Worm (Caenorhabditis elegans) whole organism, L1 larva: ENCODE measurements around the gene rpy-1.

Experiments used
- C16A3.4 ChIP-seq: fragments of 150-350 bp; optimal IDR thresholded peaks from 2 replicates; lab custom pipeline; 2014; ENCODE audit warnings: missing biosample characterization, missing genetic modification characterization
- F16B12.6 ChIP-seq: fragments of 150-350 bp; optimal IDR thresholded peaks from 2 replicates; lab custom pipeline; 2014; ENCODE audit warnings: missing biosample characterization, missing genetic modification characterization
- aha-1 ChIP-seq: fragments of 150-350 bp; optimal IDR thresholded peaks from 2 replicates; lab custom pipeline; 2014; ENCODE audit warnings: missing biosample characterization, missing genetic modification characterization
- alr-1 ChIP-seq: fragments of 200-800 bp; sonication (Bioruptor generic); optimal IDR thresholded peaks from 2 replicates; lab custom pipeline; 2018; ENCODE audit warnings: borderline replicate concordance, mild to moderate bottlenecking, missing genetic modification characterization, missing compliant biosample characterization
- ama-1 ChIP-seq: fragments of 150-350 bp; optimal IDR thresholded peaks from 2 replicates; lab custom pipeline; 2014
- blmp-1 ChIP-seq: fragments of 150-350 bp; optimal IDR thresholded peaks from 2 replicates; lab custom pipeline; 2014; ENCODE audit warnings: missing biosample characterization, missing genetic modification characterization
- ceh-63 ChIP-seq: fragments of 200-800 bp; sonication (Bioruptor generic); optimal IDR thresholded peaks from 2 replicates; lab custom pipeline; 2018; ENCODE audit warnings: mild to moderate bottlenecking, missing genetic modification characterization, missing compliant biosample characterization
- ceh-8 ChIP-seq: fragments of 200-800 bp; sonication (Bioruptor generic); optimal IDR thresholded peaks from 2 replicates; lab custom pipeline; 2018; ENCODE audit warnings: mild to moderate bottlenecking, missing genetic modification characterization, moderate library complexity, missing compliant biosample characterization
- ceh-82 ChIP-seq, 3 experiments: fragments of 150-350 bp in 1 of 3; sonication (generic microtip) in 2 of 3; optimal IDR thresholded peaks; 2 replicates each; lab custom pipeline; 2014 to 2017; ENCODE audit warnings: missing biosample characterization in 3 of 3, missing genetic modification characterization in 3 of 3
- ceh-88 ChIP-seq: fragments of 200-800 bp; sonication (Bioruptor generic); IDR thresholded peaks from 2 replicates; pipeline ENCODE4 v1.3.6; 2022; ENCODE audit warnings: missing genetic modification characterization, missing compliant biosample characterization
- ceh-90 ChIP-seq: sonication (generic microtip); optimal IDR thresholded peaks from 2 replicates; lab custom pipeline; 2016; ENCODE audit warnings: missing genetic modification characterization, missing compliant biosample characterization
- ces-1 ChIP-seq: fragments of 150-350 bp; optimal IDR thresholded peaks from 2 replicates; lab custom pipeline; 2014; ENCODE audit warnings: missing biosample characterization, missing genetic modification reagents, missing genetic modification characterization
- dpl-1 ChIP-seq, 3 experiments: fragments of 150-350 bp in 2 of 3; sonication (generic microtip) in 1 of 3; optimal IDR thresholded peaks; 2 replicates each; lab custom pipeline; 2014 to 2017; ENCODE audit warnings: missing biosample characterization in 3 of 3, missing genetic modification characterization in 3 of 3, missing genetic modification reagents in 3 of 3
- dsc-1 ChIP-seq: sonication (generic microtip); optimal IDR thresholded peaks from 2 replicates; lab custom pipeline; 2016; ENCODE audit warnings: mild to moderate bottlenecking, missing genetic modification characterization, missing compliant biosample characterization
- egl-27 ChIP-seq, 2 experiments: fragments of 150-350 bp in 1 of 2; sonication (generic microtip); optimal IDR thresholded peaks; 3 replicates each; lab custom pipeline; 2017 to 2018; ENCODE audit warnings: missing biosample characterization in 2 of 2, missing genetic modification characterization in 2 of 2, missing genetic modification reagents in 2 of 2
- elt-2 ChIP-seq: sonication (generic microtip); optimal IDR thresholded peaks from 2 replicates; lab custom pipeline; 2016; ENCODE audit warnings: missing genetic modification characterization, mild to moderate bottlenecking, inconsistent platforms, missing compliant biosample characterization, missing genetic modification reagents
- elt-3 ChIP-seq, 6 experiments: fragments of 150-350 bp in 1 of 6; sonication (generic microtip); optimal IDR thresholded peaks; 2 replicates each; lab custom pipeline; 2017 to 2018; ENCODE audit warnings: missing biosample characterization in 6 of 6, missing genetic modification characterization in 6 of 6, inconsistent platforms in 1 of 6
- ets-5 ChIP-seq: fragments of 200-800 bp; sonication (Bioruptor generic); IDR thresholded peaks from 2 replicates; pipeline ENCODE4 v1.3.6; 2022; ENCODE audit warnings: missing genetic modification characterization, missing compliant biosample characterization
- fkh-10 ChIP-seq: sonication (generic microtip); optimal IDR thresholded peaks from 2 replicates; lab custom pipeline; 2017; ENCODE audit warnings: missing biosample characterization, missing genetic modification reagents, missing genetic modification characterization
- fkh-4 ChIP-seq: sonication (generic microtip); optimal IDR thresholded peaks from 2 replicates; lab custom pipeline; 2016; ENCODE audit warnings: missing compliant biosample characterization, missing genetic modification characterization, borderline replicate concordance
- fos-1 ChIP-seq: fragments of 150-350 bp; optimal IDR thresholded peaks from 2 replicates; lab custom pipeline; 2014; ENCODE audit warnings: missing biosample characterization, missing genetic modification characterization
- grh-1 ChIP-seq: fragments of 200-800 bp; sonication (Bioruptor generic); IDR thresholded peaks from 2 replicates; pipeline ENCODE4 v1.3.6; 2022; ENCODE audit warnings: missing genetic modification reagents, missing genetic modification characterization, missing compliant biosample characterization
- hlh-4 ChIP-seq: sonication (generic microtip); optimal IDR thresholded peaks from 2 replicates; lab custom pipeline; 2016; ENCODE audit warnings: mild to moderate bottlenecking, missing genetic modification characterization, missing compliant biosample characterization
- irx-1 ChIP-seq: sonication (generic microtip); optimal IDR thresholded peaks from 2 replicates; lab custom pipeline; 2016; ENCODE audit warnings: missing genetic modification characterization, missing compliant biosample characterization
- jun-1 ChIP-seq: fragments of 150-350 bp; optimal IDR thresholded peaks from 2 replicates; lab custom pipeline; 2014; ENCODE audit warnings: missing biosample characterization, missing genetic modification reagents, missing genetic modification characterization
- lin-13 ChIP-seq: fragments of 150-350 bp; optimal IDR thresholded peaks from 2 replicates; lab custom pipeline; 2014; ENCODE audit warnings: missing biosample characterization, missing genetic modification reagents, missing genetic modification characterization
- lin-14 ChIP-seq: fragments of 200-800 bp; sonication (Bioruptor generic); optimal IDR thresholded peaks from 2 replicates; lab custom pipeline; 2018; ENCODE audit warnings: mild to moderate bottlenecking, missing genetic modification characterization, moderate library complexity, missing compliant biosample characterization
- lin-15B ChIP-seq: fragments of 150-350 bp; sonication (generic microtip); optimal IDR thresholded peaks from 3 replicates; lab custom pipeline; 2014; ENCODE audit warnings: missing biosample characterization, missing genetic modification characterization
- lin-39 ChIP-seq: fragments of 150-350 bp; optimal IDR thresholded peaks from 2 replicates; lab custom pipeline; 2014; ENCODE audit warnings: missing biosample characterization, missing genetic modification reagents, missing genetic modification characterization
- lsy-2 ChIP-seq, 2 experiments: fragments of 150-350 bp; optimal IDR thresholded peaks; 2 replicates each; lab custom pipeline; 2014; ENCODE audit warnings: missing biosample characterization in 2 of 2, missing genetic modification characterization in 2 of 2
- mef-2 ChIP-seq: fragments of 150-350 bp; optimal IDR thresholded peaks from 2 replicates; lab custom pipeline; 2014; ENCODE audit warnings: missing biosample characterization, missing genetic modification characterization
- nhr-11 ChIP-seq: fragments of 150-350 bp; optimal IDR thresholded peaks from 2 replicates; lab custom pipeline; 2014; ENCODE audit warnings: missing biosample characterization, missing genetic modification characterization
- nhr-20 ChIP-seq: sonication (generic microtip); optimal IDR thresholded peaks from 2 replicates; lab custom pipeline; 2016; ENCODE audit warnings: mild to moderate bottlenecking, missing genetic modification characterization, missing compliant biosample characterization
- nhr-237 ChIP-seq: fragments of 150-350 bp; optimal IDR thresholded peaks from 2 replicates; lab custom pipeline; 2014; ENCODE audit warnings: missing biosample characterization, missing genetic modification characterization
- nhr-28 ChIP-seq: fragments of 150-350 bp; optimal IDR thresholded peaks from 2 replicates; lab custom pipeline; 2014; ENCODE audit warnings: missing biosample characterization, missing genetic modification characterization
- nhr-47 ChIP-seq: sonication (generic microtip); optimal IDR thresholded peaks from 2 replicates; lab custom pipeline; 2016; ENCODE audit warnings: mild to moderate bottlenecking, missing genetic modification characterization, moderate library complexity, missing compliant biosample characterization
- nhr-76 ChIP-seq: sonication (generic microtip); optimal IDR thresholded peaks from 2 replicates; lab custom pipeline; 2017; ENCODE audit warnings: missing biosample characterization, missing genetic modification characterization
- nhr-77 ChIP-seq: fragments of 150-350 bp; optimal IDR thresholded peaks from 2 replicates; lab custom pipeline; 2014; ENCODE audit warnings: missing biosample characterization, missing genetic modification characterization
- nhr-84 ChIP-seq: sonication (generic microtip); optimal IDR thresholded peaks from 2 replicates; lab custom pipeline; 2017; ENCODE audit warnings: missing biosample characterization, missing genetic modification characterization
- nhr-85 ChIP-seq: sonication (generic microtip); peaks from one replicate; lab custom pipeline; 2016; ENCODE audit warnings: missing genetic modification characterization, inconsistent platforms, missing compliant biosample characterization
- nhr-90 ChIP-seq: sonication (generic microtip); optimal IDR thresholded peaks from 2 replicates; lab custom pipeline; 2016; ENCODE audit warnings: mild to moderate bottlenecking, missing genetic modification characterization, missing compliant biosample characterization; ENCODE audit not compliant: poor library complexity
- pag-3 ChIP-seq: sonication (generic microtip); optimal IDR thresholded peaks from 2 replicates; lab custom pipeline; 2017; ENCODE audit warnings: missing genetic modification characterization, mild to moderate bottlenecking, missing compliant biosample characterization, antibody characterized with exemption, borderline replicate concordance; ENCODE audit not compliant: insufficient read depth
- pax-3 ChIP-seq: fragments of 200-800 bp; sonication (Bioruptor generic); optimal IDR thresholded peaks from 2 replicates; lab custom pipeline; 2018; ENCODE audit warnings: mild to moderate bottlenecking, missing genetic modification characterization, moderate library complexity, missing compliant biosample characterization
- pqm-1 ChIP-seq: sonication (generic microtip); optimal IDR thresholded peaks from 3 replicates; lab custom pipeline; 2017; ENCODE audit warnings: missing biosample characterization, missing genetic modification characterization
- skn-1 ChIP-seq: fragments of 150-350 bp; optimal IDR thresholded peaks from 2 replicates; lab custom pipeline; 2014; ENCODE audit warnings: missing biosample characterization, missing genetic modification characterization
- snpc-4 ChIP-seq: fragments of 150-350 bp; optimal IDR thresholded peaks from 2 replicates; lab custom pipeline; 2014; ENCODE audit warnings: missing biosample characterization, missing genetic modification characterization
- sptf-1 ChIP-seq: fragments of 150-350 bp; optimal IDR thresholded peaks from 2 replicates; lab custom pipeline; 2014; ENCODE audit warnings: missing biosample characterization, missing genetic modification characterization
- sup-37 ChIP-seq: fragments of 200-800 bp; sonication (Bioruptor generic); optimal IDR thresholded peaks from 2 replicates; lab custom pipeline; 2018; ENCODE audit warnings: mild to moderate bottlenecking, missing genetic modification characterization, missing compliant biosample characterization
- swsn-7 ChIP-seq: sonication (generic microtip); optimal IDR thresholded peaks from 2 replicates; lab custom pipeline; 2016; ENCODE audit warnings: missing genetic modification characterization, missing compliant biosample characterization
- tlp-1 ChIP-seq: fragments of 150-350 bp; optimal IDR thresholded peaks from 2 replicates; lab custom pipeline; 2014; ENCODE audit warnings: missing biosample characterization, missing genetic modification characterization
- unc-130 ChIP-seq: fragments of 150-350 bp; optimal IDR thresholded peaks from 2 replicates; lab custom pipeline; 2017; ENCODE audit warnings: missing biosample characterization, missing genetic modification characterization, inconsistent platforms
- unc-30 ChIP-seq: sonication (generic microtip); optimal IDR thresholded peaks from 2 replicates; lab custom pipeline; 2017; ENCODE audit warnings: missing biosample characterization, missing genetic modification characterization
- unc-62 ChIP-seq: fragments of 150-350 bp; optimal IDR thresholded peaks from 2 replicates; lab custom pipeline; 2014; ENCODE audit warnings: missing biosample characterization, missing genetic modification reagents, missing genetic modification characterization
- xbp-1 ChIP-seq: sonication (generic microtip); optimal IDR thresholded peaks from 2 replicates; lab custom pipeline; 2016; ENCODE audit warnings: missing genetic modification characterization, missing compliant biosample characterization
- ztf-11 ChIP-seq, 2 experiments: sonication (generic microtip); optimal IDR thresholded peaks; 2 replicates each; lab custom pipeline; 2016 to 2017; ENCODE audit warnings: missing genetic modification characterization in 2 of 2, missing biosample characterization in 1 of 2, missing compliant biosample characterization in 1 of 2

Gene rpy-1

DNA sequence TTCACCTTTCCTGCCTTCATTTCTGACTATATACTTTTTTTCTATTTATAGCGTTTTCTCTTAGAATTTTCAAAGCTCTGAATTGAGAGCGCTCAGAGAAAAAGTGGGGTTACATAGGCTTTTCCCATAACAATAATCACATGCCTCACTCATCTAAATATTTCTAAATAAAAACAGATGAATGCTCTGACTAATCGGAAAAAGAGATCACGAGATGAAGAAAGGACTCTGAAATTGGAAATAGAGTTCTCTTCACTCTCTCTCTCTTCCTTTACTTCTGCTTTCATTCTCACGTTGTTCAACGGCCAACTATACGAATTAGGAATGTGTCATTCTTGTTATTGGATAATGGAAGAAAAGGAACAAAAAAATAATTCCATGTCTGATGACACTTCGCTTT, 16.4 kb downstream of the rpy-1 start:
- no peak for TF ChIP-seq nhr-84 (tag; lab: Kevin White, UChicago)
- TF ChIP-seq nhr-20 (tag; lab: Kevin White, UChicago): peak; percentile 14
- TF ChIP-seq lin-39: no peak
- TF ChIP-seq blmp-1 (tag; lab: Kevin White, UChicago): no peak
- peak; percentile 15 for TF ChIP-seq xbp-1 (tag; lab: Kevin White, UChicago)
- TF ChIP-seq irx-1 (tag; lab: Kevin White, UChicago): no peak
- TF ChIP-seq egl-27 (tag; optimal IDR thresholded peaks at IDR 0.05; lab: Kevin White, UChicago): no peak
- TF ChIP-seq nhr-77 (tag; lab: Kevin White, UChicago): no peak
- no peak for TF ChIP-seq aha-1
- TF ChIP-seq swsn-7: peak; percentile 28
- TF ChIP-seq mef-2 (tag; lab: Kevin White, UChicago): no peak
- no peak for TF ChIP-seq ceh-88
- TF ChIP-seq dpl-1 (GFP tag; optimal IDR thresholded peaks at IDR 0.05; lab: Kevin White, UChicago): no peak
- TF ChIP-seq fkh-10 (GFP tag; lab: Kevin White, UChicago): peak; percentile 27
- no peak for TF ChIP-seq lin-15B
- no peak for TF ChIP-seq alr-1 (tag; lab: Kevin White, UChicago)
- peak; percentile 59 for TF ChIP-seq lin-14 (GFP tag; lab: Kevin White, UChicago)
- no peak for TF ChIP-seq ceh-90 (tag; lab: Kevin White, UChicago)
- TF ChIP-seq jun-1 (tag; lab: Kevin White, UChicago): no peak
- peak; percentile 96 for TF ChIP-seq dsc-1 (tag; lab: Kevin White, UChicago)
- TF ChIP-seq fkh-4 (tag; lab: Kevin White, UChicago): peak; percentile 48
- no peak for TF ChIP-seq ets-5 (GFP tag; lab: Robert Waterston, UW)
- no peak for TF ChIP-seq unc-62 (GFP tag; lab: Kevin White, UChicago)
- TF ChIP-seq sup-37 (GFP tag; lab: Kevin White, UChicago): no peak
- no peak for TF ChIP-seq nhr-237 (tag; lab: Kevin White, UChicago)
- TF ChIP-seq C16A3.4 (tag; lab: Kevin White, UChicago): no peak
- no peak for TF ChIP-seq fos-1 (tag; lab: Kevin White, UChicago)
- no peak for TF ChIP-seq ceh-82 (tag; optimal IDR thresholded peaks at IDR 0.05; lab: Kevin White, UChicago)
- TF ChIP-seq tlp-1 (tag; lab: Kevin White, UChicago): no peak
- TF ChIP-seq hlh-4 (tag; lab: Kevin White, UChicago): no peak
- no peak for TF ChIP-seq nhr-85
- no peak for TF ChIP-seq pag-3
- peak; percentile 60 for TF ChIP-seq nhr-47 (tag; lab: Kevin White, UChicago)
- TF ChIP-seq unc-130 (tag; lab: Kevin White, UChicago): no peak
- no peak for TF ChIP-seq unc-30 (tag; lab: Kevin White, UChicago)
- peak; percentile 10 for TF ChIP-seq nhr-11 (tag; lab: Kevin White, UChicago)
- peak; percentile 26 for TF ChIP-seq ceh-8 (GFP tag; lab: Kevin White, UChicago)
- TF ChIP-seq nhr-28: no peak
- TF ChIP-seq F16B12.6 (tag; lab: Kevin White, UChicago): no peak
- TF ChIP-seq ces-1 (GFP tag; lab: Kevin White, UChicago): no peak
- TF ChIP-seq pqm-1 (tag; lab: Kevin White, UChicago): no peak
- no peak for TF ChIP-seq lin-13 (GFP tag; lab: Kevin White, UChicago)
- no peak for TF ChIP-seq elt-2 (tag; lab: Kevin White, UChicago)
- peak; percentile 52 for TF ChIP-seq pax-3
- no peak for TF ChIP-seq skn-1
- no peak for TF ChIP-seq nhr-90 (tag; lab: Kevin White, UChicago)
- no peak for TF ChIP-seq snpc-4 (tag; lab: Kevin White, UChicago)
- TF ChIP-seq nhr-76 (tag; lab: Kevin White, UChicago): no peak
- no peak for TF ChIP-seq sptf-1 (tag; lab: Kevin White, UChicago)
- TF ChIP-seq ztf-11 (tag; optimal IDR thresholded peaks at IDR 0.05; lab: Kevin White, UChicago): no peak
- no peak for TF ChIP-seq grh-1 (GFP tag; lab: Robert Waterston, UW)
- no peak for TF ChIP-seq elt-3 (tag; optimal IDR thresholded peaks at IDR 0.05; lab: Kevin White, UChicago)
- TF ChIP-seq lsy-2 (tag; optimal IDR thresholded peaks at IDR 0.05; lab: Kevin White, UChicago): peak in 1 of 2 experiments; percentile 4
- no peak for TF ChIP-seq ama-1
- no peak for TF ChIP-seq ceh-63 (GFP tag; lab: Kevin White, UChicago)
